Worm (Caenorhabditis elegans) whole organism, L4 larva: Measurements from ENCODE around the gene W08E12.9.

Experiments used
- F26F4.8 ChIP-seq: fragments of 200-800 bp; sonication (Bioruptor generic); conservative IDR thresholded peaks from 2 replicates; pipeline ENCODE4 v1.3.6; 2022; ENCODE audit warnings: missing genetic modification characterization, missing compliant biosample characterization
- F37D6.2 ChIP-seq: sonication (generic microtip); optimal IDR thresholded peaks from 2 replicates; lab custom pipeline; 2016; ENCODE audit warnings: mild to moderate bottlenecking, missing genetic modification characterization, missing compliant biosample characterization
- F44E2.7 ChIP-seq: fragments of 200-800 bp; sonication (Bioruptor generic); IDR thresholded peaks from 2 replicates; pipeline ENCODE4 v2.1.2; 2022; ENCODE audit warnings: missing genetic modification characterization, missing compliant biosample characterization
- T20F7.1 ChIP-seq: fragments of 200-800 bp; sonication (Bioruptor generic); optimal IDR thresholded peaks from 2 replicates; lab custom pipeline; 2018; ENCODE audit warnings: mild to moderate bottlenecking, missing genetic modification characterization, missing compliant biosample characterization
- Y105C5A.15 ChIP-seq: fragments of 200-800 bp; sonication (Bioruptor generic); IDR thresholded peaks from 2 replicates; pipeline ENCODE4 v1.3.6; 2022; ENCODE audit warnings: missing genetic modification characterization, missing compliant biosample characterization
- Y75B8A.6 ChIP-seq: fragments of 200-800 bp; sonication (Bioruptor generic); IDR thresholded peaks from 2 replicates; pipeline ENCODE4 v1.3.6; 2022; ENCODE audit warnings: missing genetic modification reagents, missing genetic modification characterization, missing compliant biosample characterization
- ZK546.5 ChIP-seq, 2 experiments: sonication (generic microtip); optimal IDR thresholded peaks; 2 replicates each; lab custom pipeline; 2017; ENCODE audit warnings: missing biosample characterization in 2 of 2, missing genetic modification characterization in 2 of 2
- aha-1 ChIP-seq: fragments of 150-350 bp; peaks from one replicate; lab custom pipeline; 2014; ENCODE audit warnings: missing biosample characterization, missing genetic modification characterization
- arid-1 ChIP-seq: fragments of 200-800 bp; sonication (Bioruptor generic); conservative IDR thresholded peaks from 2 replicates; pipeline ENCODE4 v1.3.6; 2022; ENCODE audit warnings: missing genetic modification reagents, missing genetic modification characterization, missing compliant biosample characterization
- attf-4 ChIP-seq: sonication (generic microtip); optimal IDR thresholded peaks from 3 replicates; lab custom pipeline; 2017; ENCODE audit warnings: missing biosample characterization, missing genetic modification characterization
- ceh-20 ChIP-seq: fragments of 200-800 bp; sonication (Bioruptor generic); IDR thresholded peaks from 2 replicates; pipeline ENCODE4 v1.3.6; 2022; ENCODE audit warnings: missing genetic modification reagents, missing genetic modification characterization, missing compliant biosample characterization
- ceh-44 ChIP-seq: fragments of 200-800 bp; sonication (Bioruptor generic); IDR thresholded peaks from 2 replicates; pipeline ENCODE4 v1.3.6; 2022; ENCODE audit warnings: missing genetic modification reagents, missing genetic modification characterization, missing compliant biosample characterization
- ces-1 ChIP-seq: fragments of 150-350 bp; sonication (generic microtip); optimal IDR thresholded peaks from 4 replicates; lab custom pipeline; 2014; ENCODE audit warnings: missing biosample characterization, missing genetic modification reagents, missing genetic modification characterization
- ctbp-1 ChIP-seq: fragments of 200-800 bp; sonication (Bioruptor generic); IDR thresholded peaks from 2 replicates; pipeline ENCODE4 v1.3.6; 2022; ENCODE audit warnings: missing genetic modification reagents, missing genetic modification characterization, missing compliant biosample characterization
- daf-16 ChIP-seq, 3 experiments: sonication (generic microtip); optimal IDR thresholded peaks; 2 replicates each; lab custom pipeline; 2016 to 2017; ENCODE audit warnings: missing genetic modification characterization in 3 of 3, missing genetic modification reagents in 3 of 3, mild to moderate bottlenecking in 2 of 3, missing compliant biosample characterization in 2 of 3, missing biosample characterization in 1 of 3, moderate library complexity in 1 of 3
- daf-8 ChIP-seq: fragments of 200-800 bp; sonication (Bioruptor generic); IDR thresholded peaks from 2 replicates; pipeline ENCODE4 v1.3.6; 2022; ENCODE audit warnings: missing genetic modification characterization, missing compliant biosample characterization
- dmd-9 ChIP-seq: fragments of 200-800 bp; sonication (Bioruptor generic); IDR thresholded peaks from 2 replicates; pipeline ENCODE4 v1.3.6; 2022; ENCODE audit warnings: missing genetic modification reagents, missing genetic modification characterization, missing compliant biosample characterization
- dpl-1 ChIP-seq: fragments of 150-350 bp; optimal IDR thresholded peaks from 2 replicates; lab custom pipeline; 2014; ENCODE audit warnings: missing biosample characterization, missing genetic modification reagents, missing genetic modification characterization
- dve-1 ChIP-seq: sonication (generic microtip); optimal IDR thresholded peaks from 2 replicates; lab custom pipeline; 2017; ENCODE audit warnings: antibody characterized with exemption, mild to moderate bottlenecking, missing genetic modification characterization, missing compliant biosample characterization; ENCODE audit not compliant: insufficient read depth
- gei-8 ChIP-seq: fragments of 200-800 bp; sonication (Bioruptor generic); optimal IDR thresholded peaks from 2 replicates; lab custom pipeline; 2018; ENCODE audit warnings: mild to moderate bottlenecking, missing genetic modification characterization, missing compliant biosample characterization
- hif-1 ChIP-seq, 2 experiments: sonication (generic microtip); optimal IDR thresholded peaks; 2 replicates each; lab custom pipeline; 2016 to 2017; ENCODE audit warnings: missing compliant biosample characterization in 2 of 2, missing genetic modification characterization in 2 of 2, missing genetic modification reagents in 2 of 2, missing genotype in 2 of 2, mild to moderate bottlenecking in 1 of 2
- hlh-11 ChIP-seq: fragments of 200-800 bp; sonication (Bioruptor generic); optimal IDR thresholded peaks from 2 replicates; lab custom pipeline; 2018; ENCODE audit warnings: mild to moderate bottlenecking, missing genetic modification characterization, missing compliant biosample characterization
- lim-7 ChIP-seq: fragments of 200-800 bp; sonication (Bioruptor generic); IDR thresholded peaks from 2 replicates; pipeline ENCODE4 v1.3.6; 2022; ENCODE audit warnings: missing genetic modification characterization, missing compliant biosample characterization
- lin-13 ChIP-seq: fragments of 150-350 bp; optimal IDR thresholded peaks from 2 replicates; lab custom pipeline; 2014; ENCODE audit warnings: missing biosample characterization, missing genetic modification reagents, missing genetic modification characterization
- lin-15B ChIP-seq: fragments of 150-350 bp; sonication (generic microtip); optimal IDR thresholded peaks from 3 replicates; lab custom pipeline; 2014; ENCODE audit warnings: missing biosample characterization, missing genetic modification characterization
- lin-38 ChIP-seq: fragments of 200-800 bp; sonication (Bioruptor generic); IDR thresholded peaks from 2 replicates; pipeline ENCODE4 v1.3.6; 2022; ENCODE audit warnings: missing genetic modification reagents, missing genetic modification characterization, missing compliant biosample characterization
- lir-3 ChIP-seq: sonication (generic microtip); optimal IDR thresholded peaks from 2 replicates; lab custom pipeline; 2016; ENCODE audit warnings: mild to moderate bottlenecking, missing genetic modification characterization, missing compliant biosample characterization
- mdl-1 ChIP-seq, 2 experiments: fragments of 150-350 bp in 1 of 2; sonication (generic microtip) in 1 of 2; optimal IDR thresholded peaks; 2 replicates each; lab custom pipeline; 2014 to 2017; ENCODE audit warnings: missing biosample characterization in 2 of 2, missing genetic modification characterization in 2 of 2
- mes-2 ChIP-seq: sonication (generic microtip); optimal IDR thresholded peaks from 2 replicates; lab custom pipeline; 2016; ENCODE audit warnings: missing genotype, mild to moderate bottlenecking, missing genetic modification characterization, missing compliant biosample characterization; ENCODE audit not compliant: poor library complexity, severe bottlenecking
- mxl-3 ChIP-seq: fragments of 200-800 bp; sonication (Bioruptor generic); optimal IDR thresholded peaks from 2 replicates; lab custom pipeline; 2018; ENCODE audit warnings: mild to moderate bottlenecking, missing genetic modification characterization, missing compliant biosample characterization
- nhr-10 ChIP-seq: fragments of 150-350 bp; optimal IDR thresholded peaks from 2 replicates; lab custom pipeline; 2014; ENCODE audit warnings: missing biosample characterization, missing genetic modification characterization
- nhr-11 ChIP-seq: fragments of 150-350 bp; optimal IDR thresholded peaks from 2 replicates; lab custom pipeline; 2014; ENCODE audit warnings: missing biosample characterization, missing genetic modification characterization
- nhr-111 ChIP-seq: fragments of 200-800 bp; sonication (Bioruptor generic); optimal IDR thresholded peaks from 2 replicates; lab custom pipeline; 2018; ENCODE audit warnings: mild to moderate bottlenecking, missing genetic modification characterization, missing compliant biosample characterization
- nhr-237 ChIP-seq: sonication (generic microtip); optimal IDR thresholded peaks from 2 replicates; lab custom pipeline; 2017; ENCODE audit warnings: missing biosample characterization, missing genetic modification characterization
- nhr-48 ChIP-seq: sonication (generic microtip); optimal IDR thresholded peaks from 2 replicates; lab custom pipeline; 2016; ENCODE audit warnings: mild to moderate bottlenecking, missing genetic modification characterization, missing compliant biosample characterization
- nhr-77 ChIP-seq: fragments of 150-350 bp; optimal IDR thresholded peaks from 2 replicates; lab custom pipeline; 2014; ENCODE audit warnings: missing biosample characterization, missing genetic modification characterization
- pqm-1 ChIP-seq: sonication (generic microtip); optimal IDR thresholded peaks from 2 replicates; lab custom pipeline; 2017; ENCODE audit warnings: missing biosample characterization, missing genetic modification characterization
- rbr-2 ChIP-seq: sonication (generic microtip); optimal IDR thresholded peaks from 2 replicates; lab custom pipeline; 2016; ENCODE audit warnings: missing genotype, missing genetic modification characterization, missing compliant biosample characterization
- sdz-12 ChIP-seq: fragments of 200-800 bp; sonication (Bioruptor generic); optimal IDR thresholded peaks from 2 replicates; lab custom pipeline; 2018; ENCODE audit warnings: mild to moderate bottlenecking, missing genetic modification characterization, missing compliant biosample characterization
- snpc-1.2 ChIP-seq: fragments of 200-800 bp; sonication (Bioruptor generic); IDR thresholded peaks from 2 replicates; pipeline ENCODE4 v1.3.6; 2022; ENCODE audit warnings: missing genetic modification reagents, missing genetic modification characterization, missing compliant biosample characterization
- spr-1 ChIP-seq: sonication (generic microtip); optimal IDR thresholded peaks from 2 replicates; lab custom pipeline; 2016; ENCODE audit warnings: mild to moderate bottlenecking, missing genetic modification characterization, missing compliant biosample characterization
- tag-97 ChIP-seq: fragments of 200-800 bp; sonication (Bioruptor generic); IDR thresholded peaks from 2 replicates; pipeline ENCODE4 v1.3.6; 2022; ENCODE audit warnings: missing genetic modification characterization, missing compliant biosample characterization
- tra-1 ChIP-seq: fragments of 200-800 bp; sonication (Bioruptor generic); IDR thresholded peaks from 2 replicates; pipeline ENCODE4 v1.3.6; 2022; ENCODE audit warnings: missing genetic modification reagents, missing genetic modification characterization, missing compliant biosample characterization
- unc-130 ChIP-seq: sonication (generic microtip); optimal IDR thresholded peaks from 2 replicates; lab custom pipeline; 2016; ENCODE audit warnings: missing genetic modification reagents, missing genetic modification characterization, missing compliant biosample characterization
- vab-7 ChIP-seq: fragments of 200-800 bp; sonication (Bioruptor generic); IDR thresholded peaks from 2 replicates; pipeline ENCODE4 v1.3.6; 2022; ENCODE audit warnings: missing genetic modification reagents, missing genetic modification characterization, missing compliant biosample characterization
- zag-1 ChIP-seq: fragments of 150-350 bp; optimal IDR thresholded peaks from 2 replicates; lab custom pipeline; 2014; ENCODE audit warnings: missing biosample characterization, missing genetic modification characterization
- zfp-2 ChIP-seq: sonication (generic microtip); optimal IDR thresholded peaks from 2 replicates; lab custom pipeline; 2016; ENCODE audit warnings: mild to moderate bottlenecking, missing genetic modification characterization, missing compliant biosample characterization
- zfp-3 ChIP-seq: fragments of 200-800 bp; sonication (Bioruptor generic); conservative IDR thresholded peaks from 2 replicates; pipeline ENCODE4 v1.3.6; 2022; ENCODE audit warnings: missing genetic modification reagents, missing genetic modification characterization, missing compliant biosample characterization
- zip-2 ChIP-seq: fragments of 150-350 bp; optimal IDR thresholded peaks from 2 replicates; lab custom pipeline; 2014; ENCODE audit warnings: missing biosample characterization, missing genetic modification characterization
- ztf-7 ChIP-seq: fragments of 150-350 bp; optimal IDR thresholded peaks from 2 replicates; lab custom pipeline; 2014; ENCODE audit warnings: missing biosample characterization, missing genetic modification characterization

W08E12.9 gene

DNA sequence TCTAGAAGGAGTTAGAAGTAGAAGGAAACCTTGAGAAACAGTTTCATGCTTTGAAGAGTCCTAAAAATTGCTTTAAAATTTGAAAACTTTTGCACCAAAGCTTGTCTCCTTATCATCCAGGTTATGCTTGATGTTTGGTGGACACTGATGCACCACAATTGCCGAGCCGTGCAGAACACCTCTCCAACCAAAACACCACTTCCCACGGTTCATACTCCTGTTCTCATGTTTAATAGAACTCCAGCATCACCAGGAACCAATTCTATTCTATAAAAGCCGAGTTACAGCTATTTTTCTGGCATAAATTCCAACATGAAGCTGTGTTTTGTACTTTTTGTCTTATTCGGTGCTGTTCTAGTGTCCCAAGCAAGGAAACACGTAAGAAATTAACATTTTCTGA, 33.8 kb upstream of the W08E12.9 start, which contains the start of gene F42A6.2:
Gene F42A6.2 (plus strand): TSS at position 301 of the 400 bp plus-strand sequence.
- TF ChIP-seq aha-1 (peak; percentile 18), vab-7 (GFP tag; lab: Robert Waterston, UW) (no peak)

DNA sequence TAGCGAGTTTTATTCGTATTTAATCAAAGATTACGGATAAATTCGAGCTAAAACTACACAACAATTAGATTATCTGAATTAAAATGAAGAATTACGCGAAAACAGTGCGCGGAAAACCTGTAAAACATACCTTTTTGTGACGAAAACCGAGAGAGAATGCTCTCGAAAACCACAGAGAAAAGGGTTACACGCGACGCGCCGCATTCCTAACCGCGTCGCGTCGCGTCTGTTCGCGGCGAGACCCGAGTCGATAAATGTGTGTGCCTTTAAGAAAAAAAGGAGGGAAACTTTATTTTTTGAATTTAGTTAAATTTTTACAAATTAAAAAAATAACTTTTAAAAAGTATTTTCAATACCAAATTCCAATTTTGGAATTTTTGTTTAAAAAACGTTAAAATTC, 31.3 kb upstream of the W08E12.9 start, which contains the start of gene hrpa-1:
Gene hrpa-1 (minus strand): TSS at position 192 of the 400 bp plus-strand sequence.
- TF ChIP-seq daf-16 (GFP tag; optimal IDR thresholded peaks at IDR 0.05; lab: Kevin White, UChicago) (peak in 1 of 2 experiments; percentile 14), daf-16 (tag; optimal IDR thresholded peaks at IDR 0.05; lab: Kevin White, UChicago) (peak; percentile 50), mxl-3 (GFP tag; lab: Kevin White, UChicago) (no peak), rbr-2 (tag; lab: Kevin White, UChicago) (peak; percentile 76), lin-13 (peak; percentile 83), lin-15B (no peak), mdl-1 (tag; optimal IDR thresholded peaks at IDR 0.05; lab: Kevin White, UChicago) (peak in 1 of 2 experiments; percentile 64), ctbp-1 (no peak), ces-1 (no peak), dpl-1 (GFP tag; lab: Kevin White, UChicago) (peak; percentile 98), hif-1 (tag; optimal IDR thresholded peaks at IDR 0.05; lab: Kevin White, UChicago) (peak in 1 of 2 experiments; percentile 64), Y105C5A.15 (GFP tag; lab: Robert Waterston, UW) (no peak), ceh-20 (GFP tag; lab: Robert Waterston, UW) (peak; percentile 66; the same call in 1 of the 2 replicates), ztf-7 (tag; lab: Kevin White, UChicago) (no peak), zag-1 (tag; lab: Kevin White, UChicago) (no peak), dmd-9 (GFP tag; lab: Robert Waterston, UW) (no peak), zip-2 (tag; lab: Kevin White, UChicago) (peak; percentile 67), tra-1 (GFP tag; lab: Robert Waterston, UW) (no peak), zfp-2 (tag; lab: Kevin White, UChicago) (no peak), F37D6.2 (tag; lab: Kevin White, UChicago) (peak; percentile 60), Y75B8A.6 (GFP tag; lab: Robert Waterston, UW) (no peak), nhr-48 (tag; lab: Kevin White, UChicago) (no peak), ZK546.5 (tag; optimal IDR thresholded peaks at IDR 0.05; lab: Kevin White, UChicago) (peak in 1 of 2 experiments; percentile 39), unc-130 (GFP tag; lab: Kevin White, UChicago) (peak; percentile 26), dve-1 (tag; lab: Kevin White, UChicago) (peak; percentile 85), lir-3 (no peak), nhr-111 (no peak), arid-1 (GFP tag; lab: Robert Waterston, UW) (peak; percentile 65), nhr-237 (tag; lab: Kevin White, UChicago) (no peak), pqm-1 (tag; lab: Kevin White, UChicago) (no peak), gei-8 (GFP tag; lab: Kevin White, UChicago) (no peak), attf-4 (tag; lab: Kevin White, UChicago) (no peak), ceh-44 (GFP tag; lab: Robert Waterston, UW) (no peak), tag-97 (GFP tag; lab: Robert Waterston, UW) (no peak), hlh-11 (tag; lab: Kevin White, UChicago) (peak; percentile 63), nhr-10 (tag; lab: Kevin White, UChicago) (no peak), zfp-3 (GFP tag; lab: Robert Waterston, UW) (peak; percentile 65; the same call in 1 of the 2 replicates), T20F7.1 (GFP tag; lab: Kevin White, UChicago) (no peak), nhr-11 (tag; lab: Kevin White, UChicago) (peak; percentile 51), snpc-1.2 (GFP tag; lab: Robert Waterston, UW) (no peak), lim-7 (GFP tag; lab: Robert Waterston, UW) (no peak), spr-1 (tag; lab: Kevin White, UChicago) (peak; percentile 61), mes-2 (tag; lab: Kevin White, UChicago) (peak; percentile 88), daf-8 (GFP tag; lab: Robert Waterston, UW) (no peak), lin-38 (GFP tag; lab: Robert Waterston, UW) (peak; percentile 83), F44E2.7 (GFP tag; lab: Robert Waterston, UW) (no peak), F26F4.8 (GFP tag; lab: Robert Waterston, UW) (no peak), nhr-77 (tag; lab: Kevin White, UChicago) (peak; percentile 17), sdz-12 (GFP tag; lab: Kevin White, UChicago) (no peak)
